Worm (Caenorhabditis elegans): ENCODE results near the gene pgap-2.

Gene pgap-2

DNA sequence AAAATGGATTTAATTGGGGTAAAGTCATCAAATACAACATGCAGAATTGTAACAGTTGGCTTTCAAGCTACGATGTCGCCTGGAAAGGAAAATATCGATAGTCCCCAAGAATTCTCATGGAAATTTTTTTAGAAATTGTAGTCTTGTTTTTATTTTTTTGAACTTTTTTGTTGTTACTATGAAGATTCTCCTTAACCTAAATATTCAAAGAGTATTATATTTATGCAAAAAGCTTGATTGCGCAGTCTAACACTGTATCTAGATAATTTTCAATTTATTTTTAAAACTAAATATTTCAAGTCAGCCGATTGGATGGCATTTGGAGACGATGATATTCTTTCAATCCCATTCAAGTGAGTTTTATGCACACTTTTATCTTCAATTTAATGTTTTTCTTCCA lies at the start of gene pgap-2:
pgap-2 (plus strand) TSS at position 301 of the 400 bp plus-strand sequence.
- TF ChIP-seq rnt-1 (tag; optimal IDR thresholded peaks at IDR 0.05): no peak

DNA sequence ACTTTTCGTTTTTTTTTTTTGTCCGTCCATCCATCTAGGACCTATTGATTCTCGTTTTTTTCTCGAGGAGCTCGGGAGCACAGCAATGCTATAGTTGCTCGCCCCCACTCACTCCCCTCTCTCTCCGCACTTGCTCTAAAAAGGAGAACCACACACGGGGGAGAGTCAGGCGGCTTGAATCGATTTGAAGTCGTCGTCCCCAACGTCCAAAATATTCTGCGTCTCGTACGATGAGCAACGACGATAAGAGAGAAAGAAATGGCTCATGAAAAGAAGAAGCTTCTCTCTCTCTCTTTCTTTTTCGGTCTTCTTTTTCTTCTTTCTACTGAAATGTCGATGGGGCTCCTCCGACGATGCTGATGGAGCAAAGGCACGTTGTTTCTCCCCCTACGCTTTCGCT lies 48.9 kb upstream of the pgap-2 start:
- TF ChIP-seq lsy-2 (tag; optimal IDR thresholded peaks at IDR 0.05) (peak in 1 of 2 experiments; percentile 65), grh-1 (GFP tag; IDR thresholded peaks at IDR 0.05) (no peak), hpl-2 (GFP tag; optimal IDR thresholded peaks at IDR 0.05) (no peak), nhr-71 (tag; optimal IDR thresholded peaks at IDR 0.05) (peak; percentile 62), C16A3.4 (tag; optimal IDR thresholded peaks at IDR 0.05) (no peak), ceh-82 (tag; optimal IDR thresholded peaks at IDR 0.05) (peak; percentile 51 to 67 (median 53)), nhr-19 (GFP tag; conservative IDR thresholded peaks at IDR 0.05) (0 out of 2 replicates have a peak, but pooled peaks have one; percentile 3), mab-9 (GFP tag; IDR thresholded peaks at IDR 0.05) (0 out of 2 replicates have a peak, but pooled peaks have one; percentile 8), dpl-1 (GFP tag; optimal IDR thresholded peaks at IDR 0.05) (peak in 1 of 3 experiments; percentile 8), mep-1 (tag; optimal IDR thresholded peaks at IDR 0.05) (peak; percentile 41), sptf-1 (tag; optimal IDR thresholded peaks at IDR 0.05) (no peak), irx-1 (tag; optimal IDR thresholded peaks at IDR 0.05) (peak; percentile 35), fkh-10 (GFP tag; optimal IDR thresholded peaks at IDR 0.05) (peak; percentile 38), lin-14 (GFP tag; optimal IDR thresholded peaks at IDR 0.05) (peak; percentile 92), unc-86 (tag; optimal IDR thresholded peaks at IDR 0.05) (peak; percentile 64), rnt-1 (tag; optimal IDR thresholded peaks at IDR 0.05) (peak; percentile 13), nhr-28 (tag; optimal IDR thresholded peaks at IDR 0.05) (no peak), isw-1 (GFP tag; IDR thresholded peaks at IDR 0.05) (peak; percentile 36), tbx-2 (tag; optimal IDR thresholded peaks at IDR 0.05) (peak; percentile 62), unc-130 (tag; optimal IDR thresholded peaks at IDR 0.05) (no peak), sox-4 (tag; optimal IDR thresholded peaks at IDR 0.05) (peak; percentile 12), nhr-47 (tag; optimal IDR thresholded peaks at IDR 0.05) (peak; percentile 67), xbp-1 (tag; optimal IDR thresholded peaks at IDR 0.05) (peak; percentile 29), skn-1 (tag; optimal IDR thresholded peaks at IDR 0.05) (peak; percentile 36), lin-35 (GFP tag; optimal IDR thresholded peaks at IDR 0.05) (peak in 1 of 2 experiments; percentile 53), snu-23 (GFP tag; optimal IDR thresholded peaks at IDR 0.05) (peak; percentile 58), unc-62 (GFP tag; optimal IDR thresholded peaks at IDR 0.05) (no peak), fkh-8 (tag; optimal IDR thresholded peaks at IDR 0.05) (peak; percentile 76), swsn-7 (tag; optimal IDR thresholded peaks at IDR 0.05) (peak; percentile 53), Y116A8C.19 (tag; optimal IDR thresholded peaks at IDR 0.05; ENCODE audit: borderline replicate concordance) (no peak), unc-30 (tag; optimal IDR thresholded peaks at IDR 0.05) (no peak), pax-3 (tag; optimal IDR thresholded peaks at IDR 0.05) (peak; percentile 36), efl-1 (optimal IDR thresholded peaks at IDR 0.05) (peak; percentile 31 to 40), efl-1 (GFP tag; optimal IDR thresholded peaks at IDR 0.05 in 1 of 2) (peak in 1 of 2 experiments; percentile 11), ceh-63 (GFP tag; optimal IDR thresholded peaks at IDR 0.05) (peak; percentile 25)

ce11 chrIII:4657386-4657785 lies 47.9 kb upstream of the pgap-2 start:
- TF ChIP-seq ceh-63 (GFP tag; optimal IDR thresholded peaks at IDR 0.05) (no peak), nhr-71 (tag; optimal IDR thresholded peaks at IDR 0.05) (no peak), lin-14 (GFP tag; optimal IDR thresholded peaks at IDR 0.05) (peak; percentile 47), aha-1 (tag; optimal IDR thresholded peaks at IDR 0.05) (no peak), ces-1 (GFP tag; optimal IDR thresholded peaks at IDR 0.05) (peak; percentile 40), nhr-237 (tag; optimal IDR thresholded peaks at IDR 0.05) (no peak), dsc-1 (tag; optimal IDR thresholded peaks at IDR 0.05) (no peak)

DNA sequence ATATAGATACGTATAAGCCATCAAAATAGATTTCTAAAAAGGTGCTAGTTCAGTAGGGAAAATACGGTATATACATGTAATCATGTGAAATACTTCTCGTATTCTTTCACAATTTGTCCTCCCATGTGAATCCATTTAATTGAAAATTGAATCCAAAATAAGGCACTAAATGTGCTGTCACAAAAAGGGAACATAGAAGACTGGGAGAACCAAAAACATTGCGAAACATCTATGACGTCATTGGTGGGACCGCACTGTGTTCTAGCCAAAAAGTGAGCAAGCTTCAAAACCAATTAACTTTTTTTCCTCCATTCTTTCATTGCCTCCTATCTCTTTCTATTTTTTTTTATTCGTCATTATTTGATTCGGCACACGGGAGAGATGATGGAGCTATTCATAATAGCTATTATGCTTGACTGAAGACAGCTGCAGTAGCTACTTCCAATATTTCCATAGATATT lies 46.9 kb upstream of the pgap-2 start, which contains the start of gene cdka-1:
cdka-1 (plus strand) TSS at position 411 of the 461 bp plus-strand sequence.
- TF ChIP-seq lin-14 (GFP tag; optimal IDR thresholded peaks at IDR 0.05): peak; percentile 65
- no peak for TF ChIP-seq aly-2 (tag; optimal IDR thresholded peaks at IDR 0.05)
- TF ChIP-seq hlh-4 (tag; optimal IDR thresholded peaks at IDR 0.05): no peak
- TF ChIP-seq lsy-2 (tag; optimal IDR thresholded peaks at IDR 0.05): peak in 1 of 2 experiments; percentile 11
- TF ChIP-seq grh-1 (GFP tag; IDR thresholded peaks at IDR 0.05): no peak
